Worm (Caenorhabditis elegans) whole organism, young adult: ENCODE measurements around the gene ipmk-1.

Experiments
- B0336.3 ChIP-seq: fragments of 200-800 bp; sonication (Bioruptor generic); IDR thresholded peaks from 2 replicates; pipeline ENCODE4 v1.3.6; 2022; ENCODE audit warnings: missing genetic modification characterization, missing compliant biosample characterization
- F33H1.4 ChIP-seq: fragments of 200-800 bp; sonication (Bioruptor generic); IDR thresholded peaks from 2 replicates; pipeline ENCODE4 v1.3.6; 2022; ENCODE audit warnings: missing genetic modification reagents, missing genetic modification characterization, missing compliant biosample characterization
- F49E8.2 ChIP-seq: sonication (generic microtip); optimal IDR thresholded peaks from 3 replicates; lab custom pipeline; 2017; ENCODE audit warnings: missing genetic modification characterization, mild to moderate bottlenecking, missing compliant biosample characterization, antibody characterized with exemption, moderate library complexity; ENCODE audit not compliant: insufficient read depth
- F52B5.7 ChIP-seq: sonication (generic microtip); optimal IDR thresholded peaks from 2 replicates; lab custom pipeline; 2016; ENCODE audit warnings: mild to moderate bottlenecking, missing genetic modification characterization, missing compliant biosample characterization
- F57A8.1 ChIP-seq: fragments of 200-800 bp; sonication (Bioruptor generic); optimal IDR thresholded peaks from 2 replicates; lab custom pipeline; 2018; ENCODE audit warnings: mild to moderate bottlenecking, missing genetic modification characterization, moderate library complexity, missing compliant biosample characterization
- K12H6.12 ChIP-seq: fragments of 200-800 bp; sonication (Bioruptor generic); optimal IDR thresholded peaks from 2 replicates; lab custom pipeline; 2018; ENCODE audit warnings: mild to moderate bottlenecking, missing genetic modification characterization, missing compliant biosample characterization
- T26A5.8 ChIP-seq: sonication (generic microtip); optimal IDR thresholded peaks from 2 replicates; lab custom pipeline; 2016; ENCODE audit warnings: missing genetic modification characterization, missing compliant biosample characterization
- Y53F4B.3 ChIP-seq: fragments of 200-800 bp; sonication (Bioruptor generic); IDR thresholded peaks from 2 replicates; pipeline ENCODE4 v1.3.6; 2022; ENCODE audit warnings: missing genetic modification reagents, missing genetic modification characterization, missing compliant biosample characterization
- ZK185.1 ChIP-seq: sonication (generic microtip); optimal IDR thresholded peaks from 2 replicates; lab custom pipeline; 2016; ENCODE audit warnings: mild to moderate bottlenecking, missing genetic modification characterization, missing compliant biosample characterization; ENCODE audit not compliant: poor library complexity, severe bottlenecking
- akir-1 ChIP-seq: fragments of 200-800 bp; sonication (Bioruptor generic); optimal IDR thresholded peaks from 2 replicates; lab custom pipeline; 2018; ENCODE audit warnings: mild to moderate bottlenecking, missing genetic modification characterization, moderate library complexity, missing compliant biosample characterization
- athp-1 ChIP-seq: sonication (generic microtip); optimal IDR thresholded peaks from 2 replicates; lab custom pipeline; 2017; ENCODE audit warnings: mild to moderate bottlenecking, missing genetic modification characterization, missing compliant biosample characterization
- attf-3 ChIP-seq: fragments of 200-800 bp; sonication (Bioruptor generic); conservative IDR thresholded peaks from 2 replicates; pipeline ENCODE4 v1.3.6; 2022; ENCODE audit warnings: missing genetic modification reagents, missing genetic modification characterization, missing compliant biosample characterization
- attf-5 ChIP-seq: fragments of 200-800 bp; sonication (Bioruptor generic); optimal IDR thresholded peaks from 2 replicates; lab custom pipeline; 2018; ENCODE audit warnings: mild to moderate bottlenecking, missing genetic modification characterization, missing compliant biosample characterization
- attf-6 ChIP-seq: fragments of 200-800 bp; sonication (Bioruptor generic); IDR thresholded peaks from 2 replicates; pipeline ENCODE4 v1.3.6; 2022; ENCODE audit warnings: missing genetic modification reagents, missing genetic modification characterization, missing compliant biosample characterization
- cebp-1 ChIP-seq, 2 experiments: fragments of 200-800 bp in 1 of 2; sonication (Bioruptor generic) in 1 of 2; sonication (generic microtip) in 1 of 2; IDR thresholded peaks in 1 of 2; optimal IDR thresholded peaks in 1 of 2; 2 replicates each; pipeline versions ENCODE4 v1.3.6 to Lab custom; 2017 to 2022; ENCODE audit warnings: missing compliant biosample characterization in 2 of 2, missing genetic modification characterization in 2 of 2, mild to moderate bottlenecking in 1 of 2, missing genetic modification reagents in 1 of 2, moderate library complexity in 1 of 2
- cebp-2 ChIP-seq: fragments of 200-800 bp; sonication (Bioruptor generic); IDR thresholded peaks from 2 replicates; pipeline ENCODE4 v1.3.6; 2022; ENCODE audit warnings: missing genetic modification characterization, missing compliant biosample characterization
- ceh-40 ChIP-seq: fragments of 200-800 bp; sonication (Bioruptor generic); IDR thresholded peaks from 2 replicates; pipeline ENCODE4 v1.3.6; 2022; ENCODE audit warnings: missing genetic modification characterization, missing compliant biosample characterization
- die-1 ChIP-seq: sonication (generic microtip); optimal IDR thresholded peaks from 2 replicates; lab custom pipeline; 2016; ENCODE audit warnings: missing genotype, mild to moderate bottlenecking, missing genetic modification characterization, missing compliant biosample characterization
- dpff-1 ChIP-seq: sonication (generic microtip); optimal IDR thresholded peaks from 2 replicates; lab custom pipeline; 2017; ENCODE audit warnings: mild to moderate bottlenecking, missing genetic modification characterization, missing compliant biosample characterization
- egl-18 ChIP-seq: fragments of 200-800 bp; sonication (Bioruptor generic); IDR thresholded peaks from 2 replicates; pipeline ENCODE4 v1.3.6; 2022; ENCODE audit warnings: missing genetic modification reagents, missing genetic modification characterization, missing compliant biosample characterization
- egrh-3 ChIP-seq: fragments of 200-800 bp; sonication (Bioruptor generic); IDR thresholded peaks from 2 replicates; pipeline ENCODE4 v1.3.6; 2022; ENCODE audit warnings: missing genetic modification reagents, missing genetic modification characterization, missing compliant biosample characterization
- ets-4 ChIP-seq: fragments of 200-800 bp; sonication (Bioruptor generic); optimal IDR thresholded peaks from 2 replicates; lab custom pipeline; 2018; ENCODE audit warnings: mild to moderate bottlenecking, missing genetic modification characterization, missing compliant biosample characterization
- hlh-12 ChIP-seq: sonication (generic microtip); optimal IDR thresholded peaks from 2 replicates; lab custom pipeline; 2016; ENCODE audit warnings: missing genetic modification characterization, missing compliant biosample characterization
- hmg-1.2 ChIP-seq: fragments of 200-800 bp; sonication (Bioruptor generic); IDR thresholded peaks from 2 replicates; pipeline ENCODE4 v1.3.6; 2022; ENCODE audit warnings: missing genetic modification reagents, missing genetic modification characterization, missing compliant biosample characterization
- hrde-1 ChIP-seq: sonication (generic microtip); optimal IDR thresholded peaks from 2 replicates; lab custom pipeline; 2016; ENCODE audit warnings: missing genetic modification characterization, mild to moderate bottlenecking, missing compliant biosample characterization, moderate library complexity, missing genotype, missing genetic modification reagents, borderline replicate concordance
- lag-1 ChIP-seq: fragments of 200-800 bp; sonication (Bioruptor generic); IDR thresholded peaks from 2 replicates; pipeline ENCODE4 v1.3.6; 2022; ENCODE audit warnings: missing genetic modification reagents, missing genetic modification characterization, missing compliant biosample characterization
- lin-26 ChIP-seq: fragments of 200-800 bp; sonication (Bioruptor generic); IDR thresholded peaks from 2 replicates; pipeline ENCODE4 v1.3.6; 2022; ENCODE audit warnings: missing genetic modification reagents, missing genetic modification characterization, missing compliant biosample characterization
- lin-54 ChIP-seq: fragments of 200-800 bp; sonication (Bioruptor generic); optimal IDR thresholded peaks from 2 replicates; lab custom pipeline; 2018; ENCODE audit warnings: mild to moderate bottlenecking, missing genetic modification characterization, missing compliant biosample characterization
- lsy-27 ChIP-seq: sonication (generic microtip); optimal IDR thresholded peaks from 2 replicates; lab custom pipeline; 2017; ENCODE audit warnings: missing genetic modification characterization, mild to moderate bottlenecking, missing compliant biosample characterization, antibody characterized with exemption, missing genotype, borderline replicate concordance; ENCODE audit not compliant: insufficient read depth
- madf-10 ChIP-seq: sonication (generic microtip); optimal IDR thresholded peaks from 2 replicates; lab custom pipeline; 2016; ENCODE audit warnings: mild to moderate bottlenecking, missing genetic modification characterization, missing compliant biosample characterization
- mxl-1 ChIP-seq: sonication (generic microtip); optimal IDR thresholded peaks from 2 replicates; lab custom pipeline; 2016; ENCODE audit warnings: missing genetic modification characterization, missing compliant biosample characterization
- nhr-120 ChIP-seq: fragments of 200-800 bp; sonication (Bioruptor generic); IDR thresholded peaks from 2 replicates; pipeline ENCODE4 v1.3.6; 2022; ENCODE audit warnings: missing genetic modification characterization, missing compliant biosample characterization
- nhr-27 ChIP-seq: fragments of 200-800 bp; sonication (Bioruptor generic); optimal IDR thresholded peaks from 2 replicates; lab custom pipeline; 2018; ENCODE audit warnings: mild to moderate bottlenecking, missing genetic modification characterization, moderate library complexity, missing compliant biosample characterization
- nhr-90 ChIP-seq: sonication (generic microtip); optimal IDR thresholded peaks from 2 replicates; lab custom pipeline; 2016; ENCODE audit warnings: missing genotype, mild to moderate bottlenecking, missing genetic modification characterization, missing compliant biosample characterization
- pbrm-1 ChIP-seq: fragments of 200-800 bp; sonication (Bioruptor generic); IDR thresholded peaks from 2 replicates; pipeline ENCODE4 v1.3.6; 2022; ENCODE audit warnings: missing genetic modification reagents, missing genetic modification characterization, missing compliant biosample characterization
- pha-4 ChIP-seq: fragments of 150-350 bp; sonication (generic microtip); optimal IDR thresholded peaks from 2 replicates; lab custom pipeline; 2014; ENCODE audit warnings: missing biosample characterization, missing genetic modification reagents, missing genetic modification characterization
- rcor-1 ChIP-seq: fragments of 200-800 bp; sonication (Bioruptor generic); IDR thresholded peaks from 2 replicates; pipeline ENCODE4 v1.3.6; 2022; ENCODE audit warnings: missing genetic modification reagents, missing genetic modification characterization, missing compliant biosample characterization
- snpc-1.3 ChIP-seq: sonication (generic microtip); optimal IDR thresholded peaks from 2 replicates; lab custom pipeline; 2017; ENCODE audit warnings: missing genetic modification characterization, mild to moderate bottlenecking, missing compliant biosample characterization, antibody characterized with exemption, moderate library complexity, missing genotype, missing genetic modification reagents; ENCODE audit not compliant: insufficient read depth
- tbx-9 ChIP-seq: sonication (generic microtip); optimal IDR thresholded peaks from 2 replicates; lab custom pipeline; 2016; ENCODE audit warnings: borderline replicate concordance, missing genetic modification characterization, inconsistent platforms, missing compliant biosample characterization
- unc-130 ChIP-seq: sonication (generic microtip); optimal IDR thresholded peaks from 2 replicates; lab custom pipeline; 2016; ENCODE audit warnings: missing genetic modification reagents, missing genetic modification characterization, missing compliant biosample characterization
- ztf-3 ChIP-seq: fragments of 200-800 bp; sonication (Bioruptor generic); optimal IDR thresholded peaks from 2 replicates; lab custom pipeline; 2018; ENCODE audit warnings: mild to moderate bottlenecking, missing genetic modification characterization, missing compliant biosample characterization
- ztf-6 ChIP-seq: fragments of 200-800 bp; sonication (Bioruptor generic); IDR thresholded peaks from 2 replicates; pipeline ENCODE4 v1.3.6; 2022; ENCODE audit warnings: missing genetic modification reagents, missing genetic modification characterization, missing compliant biosample characterization

The ipmk-1 gene

DNA sequence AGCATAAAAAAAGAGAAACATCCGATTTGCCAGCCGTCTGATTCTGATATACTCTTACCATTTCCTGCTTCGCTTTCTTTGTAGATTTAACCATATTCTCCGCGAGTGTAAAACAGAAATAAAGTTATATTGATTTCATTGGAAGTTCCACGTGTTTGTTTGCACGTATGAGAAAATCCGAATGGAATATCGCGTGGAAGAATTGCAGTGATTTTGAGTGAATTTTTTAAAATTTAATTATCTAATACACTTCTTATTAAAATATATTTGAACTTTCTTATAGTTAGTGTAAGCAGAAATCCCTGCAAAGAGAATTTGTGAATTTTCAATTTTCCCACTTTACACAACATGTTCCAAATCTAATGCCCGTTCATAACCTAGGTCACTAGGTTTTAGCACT, 16.9 kb upstream of the ipmk-1 start, which contains the start of gene F53B2.5:
Gene F53B2.5, minus strand, starts transcription at position 101 of the 400 bp plus-strand sequence.
- TF ChIP-seq lag-1 (GFP tag; lab: Robert Waterston, UW) (no peak), F57A8.1 (GFP tag; lab: Kevin White, UChicago) (no peak), nhr-90 (tag; lab: Kevin White, UChicago) (no peak), ZK185.1 (tag; lab: Kevin White, UChicago) (no peak), hrde-1 (tag; lab: Kevin White, UChicago) (no peak), F52B5.7 (no peak)

ce11 chrIV:12531464-12531863, 16.5 kb upstream of the ipmk-1 start:
- no peak for TF ChIP-seq ztf-3 (GFP tag; lab: Kevin White, UChicago)
- no peak for TF ChIP-seq die-1 (tag; lab: Kevin White, UChicago)
- TF ChIP-seq attf-5: no peak
- TF ChIP-seq F49E8.2 (tag; lab: Kevin White, UChicago): no peak
- TF ChIP-seq cebp-1 (GFP tag; IDR thresholded peaks at IDR 0.05; lab: Robert Waterston, UW): no peak
- no peak for TF ChIP-seq cebp-1 (tag; optimal IDR thresholded peaks at IDR 0.05; lab: Kevin White, UChicago)
- TF ChIP-seq F57A8.1 (GFP tag; lab: Kevin White, UChicago): no peak
- no peak for TF ChIP-seq rcor-1
- no peak for TF ChIP-seq pbrm-1
- no peak for TF ChIP-seq nhr-90 (tag; lab: Kevin White, UChicago)
- no peak for TF ChIP-seq akir-1 (GFP tag; lab: Kevin White, UChicago)
- no peak for TF ChIP-seq lin-54
- TF ChIP-seq tbx-9 (tag; lab: Kevin White, UChicago): no peak
- TF ChIP-seq dpff-1 (tag; lab: Kevin White, UChicago): no peak
- no peak for TF ChIP-seq ets-4 (GFP tag; lab: Kevin White, UChicago)
- no peak for TF ChIP-seq snpc-1.3
- TF ChIP-seq lsy-27 (tag; lab: Kevin White, UChicago): no peak
- TF ChIP-seq madf-10 (tag; lab: Kevin White, UChicago): no peak
- TF ChIP-seq nhr-27 (tag; lab: Kevin White, UChicago): no peak
- no peak for TF ChIP-seq F33H1.4 (GFP tag; lab: Robert Waterston, UW)
- TF ChIP-seq, all 124 proteins: peak for 0

ce11 chrIV:12536358-12536757, 11.6 kb upstream of the ipmk-1 start:
- TF ChIP-seq attf-6 (GFP tag; lab: Robert Waterston, UW) (no peak), lin-26 (no peak), ceh-40 (GFP tag; lab: Robert Waterston, UW) (no peak), B0336.3 (GFP tag; lab: Robert Waterston, UW) (no peak), nhr-120 (GFP tag; lab: Robert Waterston, UW) (no peak), mxl-1 (no peak), pha-4 (tag; lab: Kevin White, UChicago) (no peak), K12H6.12 (tag; lab: Kevin White, UChicago) (no peak), T26A5.8 (no peak), hmg-1.2 (GFP tag; lab: Robert Waterston, UW) (no peak), cebp-2 (GFP tag; lab: Robert Waterston, UW) (no peak), egrh-3 (GFP tag; lab: Robert Waterston, UW) (no peak), hlh-12 (tag; lab: Kevin White, UChicago) (no peak), athp-1 (tag; lab: Kevin White, UChicago) (no peak), Y53F4B.3 (GFP tag; lab: Robert Waterston, UW) (no peak), egl-18 (no peak), attf-3 (no peak), ztf-6 (no peak), lin-54 (no peak), unc-130 (GFP tag; lab: Kevin White, UChicago) (no peak)
